Worm (Caenorhabditis elegans) whole organism, L1 larva: Measurements from ENCODE around the gene ubc-26.

Experiments
- C04F5.9 ChIP-seq: sonication (generic microtip); optimal IDR thresholded peaks from 2 replicates; lab custom pipeline; 2016; ENCODE audit warnings: missing genetic modification characterization, missing compliant biosample characterization
- C34B4.2 ChIP-seq: sonication (generic microtip); optimal IDR thresholded peaks from 2 replicates; lab custom pipeline; 2017; ENCODE audit warnings: mild to moderate bottlenecking, missing genetic modification characterization, missing compliant biosample characterization
- F16B12.6 ChIP-seq: fragments of 150-350 bp; optimal IDR thresholded peaks from 2 replicates; lab custom pipeline; 2014; ENCODE audit warnings: missing biosample characterization, missing genetic modification characterization
- Y116A8C.19 ChIP-seq: sonication (generic microtip); optimal IDR thresholded peaks from 2 replicates; lab custom pipeline; 2016; ENCODE audit warnings: missing compliant biosample characterization, missing genetic modification characterization, borderline replicate concordance
- aha-1 ChIP-seq: fragments of 150-350 bp; optimal IDR thresholded peaks from 2 replicates; lab custom pipeline; 2014; ENCODE audit warnings: missing biosample characterization, missing genetic modification characterization
- alr-1 ChIP-seq: fragments of 200-800 bp; sonication (Bioruptor generic); optimal IDR thresholded peaks from 2 replicates; lab custom pipeline; 2018; ENCODE audit warnings: borderline replicate concordance, mild to moderate bottlenecking, missing genetic modification characterization, missing compliant biosample characterization
- aly-2 ChIP-seq: fragments of 150-350 bp; optimal IDR thresholded peaks from 2 replicates; lab custom pipeline; 2014; ENCODE audit warnings: missing biosample characterization, missing genetic modification characterization
- ama-1 ChIP-seq: fragments of 150-350 bp; optimal IDR thresholded peaks from 2 replicates; lab custom pipeline; 2014
- blmp-1 ChIP-seq: fragments of 150-350 bp; optimal IDR thresholded peaks from 2 replicates; lab custom pipeline; 2014; ENCODE audit warnings: missing biosample characterization, missing genetic modification characterization
- ceh-63 ChIP-seq: fragments of 200-800 bp; sonication (Bioruptor generic); optimal IDR thresholded peaks from 2 replicates; lab custom pipeline; 2018; ENCODE audit warnings: mild to moderate bottlenecking, missing genetic modification characterization, missing compliant biosample characterization
- ceh-82 ChIP-seq, 3 experiments: fragments of 150-350 bp in 1 of 3; sonication (generic microtip) in 2 of 3; optimal IDR thresholded peaks; 2 replicates each; lab custom pipeline; 2014 to 2017; ENCODE audit warnings: missing biosample characterization in 3 of 3, missing genetic modification characterization in 3 of 3
- ceh-88 ChIP-seq: fragments of 200-800 bp; sonication (Bioruptor generic); IDR thresholded peaks from 2 replicates; pipeline ENCODE4 v1.3.6; 2022; ENCODE audit warnings: missing genetic modification characterization, missing compliant biosample characterization
- dsc-1 ChIP-seq: sonication (generic microtip); optimal IDR thresholded peaks from 2 replicates; lab custom pipeline; 2016; ENCODE audit warnings: mild to moderate bottlenecking, missing genetic modification characterization, missing compliant biosample characterization
- efl-1 ChIP-seq, 4 experiments: fragments of 150-350 bp; optimal IDR thresholded peaks in 3 of 4; peaks in 1 of 4; 1 replicate in 1 of 4; 2 replicates in 3 of 4; lab custom pipeline; 2014; ENCODE audit warnings: missing biosample characterization in 2 of 4, missing genetic modification characterization in 2 of 4, missing genetic modification reagents in 2 of 4
- egl-13 ChIP-seq: sonication (generic microtip); optimal IDR thresholded peaks from 2 replicates; lab custom pipeline; 2016; ENCODE audit warnings: missing genotype, missing genetic modification reagents, missing genetic modification characterization, missing compliant biosample characterization
- fkh-8 ChIP-seq: sonication (generic microtip); optimal IDR thresholded peaks from 2 replicates; lab custom pipeline; 2016; ENCODE audit warnings: mild to moderate bottlenecking, missing genetic modification characterization, missing compliant biosample characterization
- isw-1 ChIP-seq: fragments of 200-800 bp; sonication (Bioruptor generic); IDR thresholded peaks from 2 replicates; pipeline ENCODE4 v1.3.6; 2022; ENCODE audit warnings: missing genetic modification characterization, missing compliant biosample characterization
- jun-1 ChIP-seq: fragments of 150-350 bp; optimal IDR thresholded peaks from 2 replicates; lab custom pipeline; 2014; ENCODE audit warnings: missing biosample characterization, missing genetic modification reagents, missing genetic modification characterization
- lin-14 ChIP-seq: fragments of 200-800 bp; sonication (Bioruptor generic); optimal IDR thresholded peaks from 2 replicates; lab custom pipeline; 2018; ENCODE audit warnings: mild to moderate bottlenecking, missing genetic modification characterization, moderate library complexity, missing compliant biosample characterization
- lin-35 ChIP-seq, 2 experiments: fragments of 150-350 bp; optimal IDR thresholded peaks; 2 replicates each; lab custom pipeline; 2014; ENCODE audit warnings: missing biosample characterization in 2 of 2, missing genetic modification characterization in 2 of 2, missing genetic modification reagents in 2 of 2
- lin-39 ChIP-seq: fragments of 150-350 bp; optimal IDR thresholded peaks from 2 replicates; lab custom pipeline; 2014; ENCODE audit warnings: missing biosample characterization, missing genetic modification reagents, missing genetic modification characterization
- lir-3 ChIP-seq: sonication (generic microtip); optimal IDR thresholded peaks from 2 replicates; lab custom pipeline; 2016; ENCODE audit warnings: mild to moderate bottlenecking, missing genetic modification characterization, moderate library complexity, missing compliant biosample characterization; ENCODE audit not compliant: poor library complexity
- lsy-2 ChIP-seq, 2 experiments: fragments of 150-350 bp; optimal IDR thresholded peaks; 2 replicates each; lab custom pipeline; 2014; ENCODE audit warnings: missing biosample characterization in 2 of 2, missing genetic modification characterization in 2 of 2
- mab-9 ChIP-seq: fragments of 200-800 bp; sonication (Bioruptor generic); IDR thresholded peaks from 2 replicates; pipeline ENCODE4 v1.3.6; 2022; ENCODE audit warnings: missing genetic modification reagents, missing genetic modification characterization, missing compliant biosample characterization
- mdl-1 ChIP-seq, 2 experiments: fragments of 150-350 bp; optimal IDR thresholded peaks; 2 replicates each; lab custom pipeline; 2014 to 2017; ENCODE audit warnings: missing biosample characterization in 2 of 2, missing genetic modification characterization in 2 of 2, inconsistent platforms in 1 of 2
- mef-2 ChIP-seq: fragments of 150-350 bp; optimal IDR thresholded peaks from 2 replicates; lab custom pipeline; 2014; ENCODE audit warnings: missing biosample characterization, missing genetic modification characterization
- mep-1 ChIP-seq: fragments of 150-350 bp; optimal IDR thresholded peaks from 2 replicates; lab custom pipeline; 2014; ENCODE audit warnings: missing biosample characterization, missing genetic modification characterization
- nhr-12 ChIP-seq: sonication (generic microtip); optimal IDR thresholded peaks from 2 replicates; lab custom pipeline; 2017; ENCODE audit warnings: missing biosample characterization, missing genetic modification characterization
- nhr-20 ChIP-seq: sonication (generic microtip); optimal IDR thresholded peaks from 2 replicates; lab custom pipeline; 2016; ENCODE audit warnings: mild to moderate bottlenecking, missing genetic modification characterization, missing compliant biosample characterization
- nhr-28 ChIP-seq: fragments of 150-350 bp; optimal IDR thresholded peaks from 2 replicates; lab custom pipeline; 2014; ENCODE audit warnings: missing biosample characterization, missing genetic modification characterization
- nhr-71 ChIP-seq: sonication (generic microtip); optimal IDR thresholded peaks from 2 replicates; lab custom pipeline; 2016; ENCODE audit warnings: mild to moderate bottlenecking, missing genetic modification characterization, moderate library complexity, missing compliant biosample characterization
- nhr-76 ChIP-seq: sonication (generic microtip); optimal IDR thresholded peaks from 2 replicates; lab custom pipeline; 2017; ENCODE audit warnings: missing biosample characterization, missing genetic modification characterization
- nhr-84 ChIP-seq: sonication (generic microtip); optimal IDR thresholded peaks from 2 replicates; lab custom pipeline; 2017; ENCODE audit warnings: missing biosample characterization, missing genetic modification characterization
- pag-3 ChIP-seq: sonication (generic microtip); optimal IDR thresholded peaks from 2 replicates; lab custom pipeline; 2017; ENCODE audit warnings: missing genetic modification characterization, mild to moderate bottlenecking, missing compliant biosample characterization, antibody characterized with exemption, borderline replicate concordance; ENCODE audit not compliant: insufficient read depth
- pqm-1 ChIP-seq: sonication (generic microtip); optimal IDR thresholded peaks from 3 replicates; lab custom pipeline; 2017; ENCODE audit warnings: missing biosample characterization, missing genetic modification characterization
- rnt-1 ChIP-seq: sonication (generic microtip); optimal IDR thresholded peaks from 2 replicates; lab custom pipeline; 2016; ENCODE audit warnings: mild to moderate bottlenecking, missing genetic modification characterization, moderate library complexity, missing compliant biosample characterization
- snu-23 ChIP-seq: sonication (generic microtip); optimal IDR thresholded peaks from 2 replicates; lab custom pipeline; 2016; ENCODE audit warnings: missing genetic modification characterization, missing compliant biosample characterization
- sox-4 ChIP-seq: sonication (generic microtip); optimal IDR thresholded peaks from 2 replicates; lab custom pipeline; 2016; ENCODE audit warnings: missing genetic modification characterization, missing compliant biosample characterization
- swsn-7 ChIP-seq: sonication (generic microtip); optimal IDR thresholded peaks from 2 replicates; lab custom pipeline; 2016; ENCODE audit warnings: missing genetic modification characterization, missing compliant biosample characterization
- tbx-2 ChIP-seq: sonication (generic microtip); optimal IDR thresholded peaks from 2 replicates; lab custom pipeline; 2016; ENCODE audit warnings: missing genetic modification characterization, missing compliant biosample characterization
- unc-98 ChIP-seq: fragments of 200-800 bp; sonication (Bioruptor generic); IDR thresholded peaks from 2 replicates; pipeline ENCODE4 v1.3.6; 2022; ENCODE audit warnings: missing genetic modification characterization, missing compliant biosample characterization
- vab-15 ChIP-seq: sonication (generic microtip); optimal IDR thresholded peaks from 2 replicates; lab custom pipeline; 2017; ENCODE audit warnings: missing genotype, mild to moderate bottlenecking, missing genetic modification characterization, missing compliant biosample characterization
- zag-1 ChIP-seq: fragments of 150-350 bp; optimal IDR thresholded peaks from 2 replicates; lab custom pipeline; 2014; ENCODE audit warnings: missing biosample characterization, missing genetic modification characterization

Gene ubc-26

ce11 chrII:2874801-2875200 lies 25.3 kb downstream of the ubc-26 start, which contains the start of gene Y110A2AL.1:
Gene Y110A2AL.1 (plus strand): TSS chrII:2875101.
- TF ChIP-seq nhr-71 (tag; lab: Kevin White, UChicago) (no peak), vab-15 (tag; lab: Kevin White, UChicago) (no peak), lin-35 (GFP tag; optimal IDR thresholded peaks at IDR 0.05; lab: Kevin White, UChicago) (no peak), mef-2 (no peak), aha-1 (no peak), pag-3 (tag; lab: Kevin White, UChicago) (no peak), nhr-20 (tag; lab: Kevin White, UChicago) (no peak), ceh-88 (no peak), ceh-63 (GFP tag; lab: Kevin White, UChicago) (no peak), nhr-28 (tag; lab: Kevin White, UChicago) (no peak), lin-39 (tag; lab: Kevin White, UChicago) (no peak), lir-3 (no peak)

DNA sequence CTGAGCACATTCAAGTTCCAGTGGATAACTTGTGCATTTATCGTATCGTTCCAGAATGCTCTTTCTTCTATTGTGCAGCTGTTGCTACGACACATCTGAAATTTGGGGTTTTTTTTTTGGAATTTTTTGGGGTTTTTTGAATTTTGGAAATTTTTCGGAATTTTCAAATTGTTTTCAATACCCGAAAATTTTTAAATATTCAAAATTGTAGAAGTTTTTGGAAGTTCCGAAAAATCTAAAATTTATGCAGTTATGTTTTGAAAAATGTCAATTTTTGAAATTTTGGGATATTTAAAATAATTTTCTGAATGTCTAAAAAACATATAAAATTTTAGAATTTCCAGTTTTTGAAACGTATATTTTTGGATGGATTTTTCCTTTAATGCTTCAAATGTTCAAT lies 28.3 kb downstream of the ubc-26 start, which contains the start of gene Y110A2AL.10:
TSS of gene Y110A2AL.10 (minus strand) at position 101 of the 400 bp plus-strand sequence.
- TF ChIP-seq aly-2 (no peak), snu-23 (no peak), nhr-84 (tag; lab: Kevin White, UChicago) (no peak), tbx-2 (tag; lab: Kevin White, UChicago) (no peak), jun-1 (tag; lab: Kevin White, UChicago) (no peak), nhr-12 (tag; lab: Kevin White, UChicago) (no peak), fkh-8 (tag; lab: Kevin White, UChicago) (no peak), ama-1 (lab: Kevin White, UChicago) (no peak), pqm-1 (tag; lab: Kevin White, UChicago) (no peak), swsn-7 (tag; lab: Kevin White, UChicago) (no peak), dsc-1 (tag; lab: Kevin White, UChicago) (no peak), lsy-2 (tag; optimal IDR thresholded peaks at IDR 0.05; lab: Kevin White, UChicago) (no peak), rnt-1 (no peak), zag-1 (no peak)

DNA sequence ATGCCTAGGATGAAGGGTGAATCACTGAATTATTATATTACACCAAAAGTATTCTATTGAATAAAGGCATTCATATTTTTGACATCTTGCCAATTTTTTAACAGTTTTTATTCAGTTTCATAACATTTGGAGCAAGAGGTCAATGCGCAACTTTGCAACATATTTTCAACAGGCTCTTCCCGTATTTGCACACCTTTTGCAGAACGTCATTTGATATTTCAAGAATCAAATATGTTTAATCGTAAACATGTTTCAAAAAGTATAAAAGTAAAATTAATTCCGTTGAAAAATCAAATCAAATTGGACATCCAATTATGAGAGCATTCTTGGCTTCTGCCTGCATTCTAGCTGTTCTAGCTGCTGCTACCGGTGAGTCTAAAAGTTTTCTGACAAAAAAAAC lies 32.4 kb downstream of the ubc-26 start, which contains the start of gene Y110A2AL.2:
TSS of gene Y110A2AL.2 (plus strand) at position 301 of the 400 bp plus-strand sequence.
- TF ChIP-seq ceh-88 (no peak), blmp-1 (no peak), tbx-2 (tag; lab: Kevin White, UChicago) (no peak), egl-13 (tag; lab: Kevin White, UChicago) (no peak), mdl-1 (tag; optimal IDR thresholded peaks at IDR 0.05; lab: Kevin White, UChicago) (no peak)

ce11 chrII:2866541-2867124 lies 33.5 kb downstream of the ubc-26 start, which contains the start of the genes Y110A2AL.9 and Y110A2AL.3:
Gene Y110A2AL.9 (minus strand): TSS chrII:2866641.
Gene Y110A2AL.3 (plus strand): TSS chrII:2867074.
- no peak for TF ChIP-seq mdl-1 (tag; optimal IDR thresholded peaks at IDR 0.05; lab: Kevin White, UChicago)
- no peak for TF ChIP-seq alr-1
- no peak for TF ChIP-seq efl-1 (optimal IDR thresholded peaks at IDR 0.05; lab: Kevin White, UChicago)
- TF ChIP-seq efl-1 (GFP tag; optimal IDR thresholded peaks at IDR 0.05 in 1 of 2; lab: Kevin White, UChicago): no peak
- no peak for TF ChIP-seq lin-35 (GFP tag; optimal IDR thresholded peaks at IDR 0.05; lab: Kevin White, UChicago)
- no peak for TF ChIP-seq vab-15 (tag; lab: Kevin White, UChicago)
- no peak for TF ChIP-seq mab-9 (GFP tag; lab: Robert Waterston, UW)
- TF ChIP-seq unc-98: no peak
- TF ChIP-seq lin-14 (GFP tag; lab: Kevin White, UChicago): no peak

- TF ChIP-seq isw-1 (no peak), dsc-1 (tag; lab: Kevin White, UChicago) (no peak), snu-23 (no peak), ceh-82 (tag; optimal IDR thresholded peaks at IDR 0.05; lab: Kevin White, UChicago) (no peak), vab-15 (tag; lab: Kevin White, UChicago) (no peak), F16B12.6 (tag; lab: Kevin White, UChicago) (no peak), nhr-12 (tag; lab: Kevin White, UChicago) (no peak), C04F5.9 (tag; lab: Kevin White, UChicago) (no peak), C34B4.2 (tag; lab: Kevin White, UChicago) (no peak), nhr-71 (tag; lab: Kevin White, UChicago) (no peak), sox-4 (no peak), nhr-76 (tag; lab: Kevin White, UChicago) (no peak), mep-1 (tag; lab: Kevin White, UChicago) (no peak), lir-3 (no peak), Y116A8C.19 (tag; lab: Kevin White, UChicago) (no peak), pqm-1 (tag; lab: Kevin White, UChicago) (no peak)
These were observed 34.8 kb downstream of the ubc-26 start for ce11 chrII:2865355-2865754.
